Fruit fly (Drosophila melanogaster): Measurements from ENCODE around the gene nrv2.

dm6 chr2L:6841349-6841748 lies 42.7 kb upstream of the nrv2 start:
- peak; percentile 36 for TF ChIP-seq Asciz (GFP tag; optimal IDR thresholded peaks at IDR 0.05)
- peak; percentile 81 for TF ChIP-seq onecut (GFP tag; IDR thresholded peaks at IDR 0.05)
- peak; percentile 60; the same call in 2 of the 4 replicates for TF ChIP-seq Gug (GFP tag; IDR thresholded peaks at IDR 0.05)
- no peak for TF ChIP-seq h (optimal IDR thresholded peaks at IDR 0.05)
- peak; percentile 38 for TF ChIP-seq odd (GFP tag; optimal IDR thresholded peaks at IDR 0.05)
